Fruit fly (Drosophila melanogaster): ENCODE measurements around the gene TM9SF2.

TM9SF2 gene

dm6 chr2L:20714468-20715404 lies 19.4 kb downstream of the TM9SF2 start, which contains the start of gene Hr38 (continued):
- TF ChIP-seq jumu (GFP tag; optimal IDR thresholded peaks at IDR 0.05) (peak; percentile 28), twi (tag; optimal IDR thresholded peaks at IDR 0.05) (no peak), CG13296 (GFP tag; optimal IDR thresholded peaks at IDR 0.05) (peak; percentile 50), dysf (GFP tag; IDR thresholded peaks at IDR 0.05) (peak; percentile 25; the same call in 1 of the 3 replicates), CG14014 (GFP tag; IDR thresholded peaks at IDR 0.05) (peak; percentile 44), Dfd (GFP tag; optimal IDR thresholded peaks at IDR 0.05) (no peak), Atf6 (GFP tag; IDR thresholded peaks at IDR 0.05) (peak; percentile 59), CG2712 (tag; optimal IDR thresholded peaks at IDR 0.05) (peak; percentile 33), dmrt99B (tag; optimal IDR thresholded peaks at IDR 0.05) (peak; percentile 73), maf-S (GFP tag; optimal IDR thresholded peaks at IDR 0.05) (no peak), Awh (GFP tag; IDR thresholded peaks at IDR 0.05) (peak; percentile 54; the same call in 1 of the 2 replicates), ken (GFP tag; IDR thresholded peaks at IDR 0.05) (no peak), gro (GFP tag; optimal IDR thresholded peaks at IDR 0.05) (peak; percentile 45), HLH54F (GFP tag; optimal IDR thresholded peaks at IDR 0.05) (peak; percentile 43), mam (GFP tag; optimal IDR thresholded peaks at IDR 0.05) (peak; percentile 49), tup (GFP tag; optimal IDR thresholded peaks at IDR 0.05) (no peak), jing (GFP tag; optimal IDR thresholded peaks at IDR 0.05) (peak; percentile 18), Hr3 (GFP tag; optimal IDR thresholded peaks at IDR 0.05) (peak; percentile 38), CG2889 (GFP tag; IDR thresholded peaks at IDR 0.05) (no peak), ato (GFP tag; IDR thresholded peaks at IDR 0.05; ENCODE audit: partially characterized antibody) (0 out of 2 replicates have a peak, but pooled peaks have one; percentile 42), CG17359 (tag; optimal IDR thresholded peaks at IDR 0.05) (peak; percentile 64), al (GFP tag; IDR thresholded peaks at IDR 0.05) (peak; percentile 31; the same call in 1 of the 2 replicates), esg (GFP tag; conservative IDR thresholded peaks at IDR 0.05) (no peak), az2 (GFP tag; optimal IDR thresholded peaks at IDR 0.05) (peak; percentile 18), Dbx (GFP tag; IDR thresholded peaks at IDR 0.05) (peak; percentile 20; the same call in 1 of the 3 replicates), dm (GFP tag; optimal IDR thresholded peaks at IDR 0.05) (no peak), pnt (GFP tag; optimal IDR thresholded peaks at IDR 0.05) (peak; percentile 37), CHES-1-like (GFP tag; optimal IDR thresholded peaks at IDR 0.05) (peak; percentile 22), Jarid2 (GFP tag; optimal IDR thresholded peaks at IDR 0.05) (peak; percentile 73), Mad (GFP tag; optimal IDR thresholded peaks at IDR 0.05) (no peak), pfk (GFP tag; optimal IDR thresholded peaks at IDR 0.05) (no peak), Hmx (GFP tag; optimal IDR thresholded peaks at IDR 0.05) (no peak), exex (tag; optimal IDR thresholded peaks at IDR 0.05) (peak; percentile 45), zen (tag; optimal IDR thresholded peaks at IDR 0.05) (no peak), ham (GFP tag; IDR thresholded peaks at IDR 0.05) (no peak), CG4820 (GFP tag; optimal IDR thresholded peaks at IDR 0.05) (no peak), CG15696 (tag; optimal IDR thresholded peaks at IDR 0.05) (no peak), CG8388 (GFP tag; optimal IDR thresholded peaks at IDR 0.05) (peak; percentile 5), CG4730 (GFP tag; IDR thresholded peaks at IDR 0.05) (no peak), sens-2 (GFP tag; IDR thresholded peaks at IDR 0.05) (no peak), CG13424 (tag; optimal IDR thresholded peaks at IDR 0.05) (peak; percentile 51), CG4404 (GFP tag; IDR thresholded peaks at IDR 0.05) (no peak), sqz (GFP tag; optimal IDR thresholded peaks at IDR 0.05) (no peak), CG5245 (GFP tag; optimal IDR thresholded peaks at IDR 0.05) (no peak), Hr78 (GFP tag; optimal IDR thresholded peaks at IDR 0.05) (peak in 1 of 2 experiments; percentile 58), CG31441 (GFP tag; IDR thresholded peaks at IDR 0.05) (no peak), CG9609 (GFP tag; optimal IDR thresholded peaks at IDR 0.05) (peak; percentile 13), MTF-1 (GFP tag; optimal IDR thresholded peaks at IDR 0.05; ENCODE audit: borderline replicate concordance) (no peak), Hmr (GFP tag; optimal IDR thresholded peaks at IDR 0.05) (peak; percentile 78)
